Fruit fly (Drosophila melanogaster) whole organism, pupa: Measurements from ENCODE around the gene CG42585.
"Not testable (repeated sequence)": the region's sequence is repeated elsewhere in the genome, so short reads cannot be mapped to it uniquely, and the experiment has no call there.

Experiments used
- CG10348 ChIP-seq: fragments of 200-800 bp; sonication (Bioruptor generic); IDR thresholded peaks from 2 replicates; pipeline ENCODE4 v1.3.6; 2022; ENCODE audit warnings: missing biosample characterization, missing genetic modification characterization
- CG12605 ChIP-seq: fragments of 200-800 bp; sonication (Bioruptor generic); IDR thresholded peaks from 2 replicates; pipeline ENCODE4 v1.3.6; 2022; ENCODE audit warnings: missing biosample characterization, missing genetic modification characterization
- CG13204 ChIP-seq: fragments of 200-800 bp; sonication (Bioruptor generic); optimal IDR thresholded peaks from 2 replicates; lab custom pipeline; 2018; ENCODE audit warnings: missing biosample characterization, mild to moderate bottlenecking, missing genetic modification characterization, moderate library complexity
- CG14655 ChIP-seq: fragments of 200-800 bp; sonication (Bioruptor generic); optimal IDR thresholded peaks from 3 replicates; lab custom pipeline; 2017; ENCODE audit warnings: mild to moderate bottlenecking, missing biosample characterization, missing genetic modification reagents, missing genetic modification characterization
- CG15710 ChIP-seq: fragments of 200-800 bp; sonication (Bioruptor generic); optimal IDR thresholded peaks from 2 replicates; lab custom pipeline; 2018; ENCODE audit warnings: missing biosample characterization, mild to moderate bottlenecking, missing genetic modification characterization, moderate library complexity
- CG17806 ChIP-seq: fragments of 200-800 bp; sonication (Bioruptor generic); optimal IDR thresholded peaks from 2 replicates; lab custom pipeline; 2018; ENCODE audit warnings: missing biosample characterization, mild to moderate bottlenecking, missing genetic modification characterization, moderate library complexity
- CG32121 ChIP-seq: fragments of 200-800 bp; sonication (Bioruptor generic); IDR thresholded peaks from 2 replicates; pipeline ENCODE4 v1.3.6; 2022; ENCODE audit warnings: missing biosample characterization, missing genetic modification characterization
- CG34367 ChIP-seq: fragments of 200-800 bp; sonication (Bioruptor generic); optimal IDR thresholded peaks from 2 replicates; lab custom pipeline; 2018; ENCODE audit warnings: missing biosample characterization, mild to moderate bottlenecking, missing genetic modification characterization
- CG4496 ChIP-seq: fragments of 200-800 bp; sonication (Bioruptor generic); IDR thresholded peaks from 3 replicates; pipeline ENCODE4 v1.3.6; 2022; ENCODE audit warnings: missing biosample characterization, missing genetic modification characterization
- CG8159 ChIP-seq: fragments of 200-800 bp; sonication (Bioruptor generic); optimal IDR thresholded peaks from 3 replicates; lab custom pipeline; 2018; ENCODE audit warnings: missing biosample characterization, mild to moderate bottlenecking, missing genetic modification characterization, moderate library complexity
- CG8301 ChIP-seq: fragments of 200-800 bp; sonication (Bioruptor generic); optimal IDR thresholded peaks from 2 replicates; lab custom pipeline; 2018; ENCODE audit warnings: missing biosample characterization, mild to moderate bottlenecking, missing genetic modification characterization
- CG9948 ChIP-seq: fragments of 200-800 bp; sonication (Bioruptor generic); optimal IDR thresholded peaks from 2 replicates; lab custom pipeline; 2018; ENCODE audit warnings: missing biosample characterization, mild to moderate bottlenecking, missing genetic modification characterization, moderate library complexity
- D1 ChIP-seq: fragments of 200-800 bp; sonication (Bioruptor generic); optimal IDR thresholded peaks from 2 replicates; lab custom pipeline; 2018; ENCODE audit warnings: missing biosample characterization, mild to moderate bottlenecking, missing genetic modification characterization, moderate library complexity
- EcR ChIP-seq: fragments of 200-800 bp; sonication (Bioruptor generic); optimal IDR thresholded peaks from 3 replicates; lab custom pipeline; 2019; ENCODE audit warnings: missing biosample characterization, missing genetic modification characterization, mild to moderate bottlenecking, moderate library complexity, missing genetic modification reagents
- Ets98B ChIP-seq: fragments of 200-800 bp; sonication (Bioruptor generic); IDR thresholded peaks from 2 replicates; pipeline ENCODE4 v1.3.6; 2022; ENCODE audit warnings: missing biosample characterization, missing genetic modification characterization
- Pif1A ChIP-seq: fragments of 200-800 bp; sonication (Bioruptor generic); optimal IDR thresholded peaks from 3 replicates; lab custom pipeline; 2016; ENCODE audit warnings: missing biosample characterization, missing genetic modification characterization
- Pif1B ChIP-seq: fragments of 200-800 bp; sonication (Bioruptor generic); optimal IDR thresholded peaks from 3 replicates; lab custom pipeline; 2016; ENCODE audit warnings: missing biosample characterization, missing genetic modification characterization
- Snoo ChIP-seq: fragments of 200-800 bp; sonication (Bioruptor generic); optimal IDR thresholded peaks from 3 replicates; lab custom pipeline; 2017; ENCODE audit warnings: missing biosample characterization, mild to moderate bottlenecking, missing genetic modification characterization, inconsistent platforms
- fd96Ca ChIP-seq: fragments of 200-800 bp; sonication (Bioruptor generic); IDR thresholded peaks from 3 replicates; pipeline ENCODE4 v1.3.6; 2022; ENCODE audit warnings: missing biosample characterization, missing genetic modification characterization
- gl ChIP-seq: fragments of 200-800 bp; sonication (Bioruptor generic); optimal IDR thresholded peaks from 2 replicates; lab custom pipeline; 2018; ENCODE audit warnings: missing biosample characterization, mild to moderate bottlenecking, missing genetic modification characterization
- rn ChIP-seq: fragments of 200-800 bp; sonication (Bioruptor generic); IDR thresholded peaks from 2 replicates; pipeline ENCODE4 v1.3.6; 2022; ENCODE audit warnings: missing biosample characterization, missing genetic modification characterization

The CG42585 gene

DNA sequence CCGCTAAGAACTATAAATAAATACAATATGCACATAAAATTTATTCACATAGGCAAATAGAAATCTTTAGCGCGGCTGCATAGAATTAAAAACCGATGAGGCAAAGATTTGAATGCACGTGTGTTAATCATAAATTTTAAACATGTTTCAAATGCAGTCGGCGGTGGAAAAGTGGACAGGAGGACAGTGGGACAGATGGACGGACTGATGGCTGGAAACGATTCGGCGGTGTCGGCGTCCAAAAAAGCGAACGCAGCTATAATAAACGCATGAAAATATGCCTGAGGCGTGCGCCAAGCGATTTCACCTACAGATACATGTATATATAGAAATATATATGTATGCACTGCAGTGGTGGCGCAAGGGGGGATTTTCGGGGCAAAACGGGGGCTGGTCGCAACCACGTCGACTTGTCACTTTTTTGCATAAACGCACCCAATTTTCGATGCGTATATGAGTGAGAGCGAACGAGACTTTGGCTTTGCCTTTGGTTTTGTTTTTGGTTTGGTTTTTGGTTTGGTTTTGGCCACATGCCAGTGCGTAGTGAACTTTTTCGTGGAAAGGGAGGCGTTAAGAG, 40.1 kb upstream of the CG42585 start:
- TF ChIP-seq CG12605 = no peak
- peak; percentile 74 for TF ChIP-seq CG32121 (GFP tag; lab: Robert Waterston, UW)
- TF ChIP-seq D1 (tag; lab: Kevin White, UChicago) = no peak
- 0 out of 3 replicates have a peak, but pooled peaks have one; percentile 27 for TF ChIP-seq CG4496 (GFP tag; lab: Robert Waterston, UW)
- TF ChIP-seq Ets98B = peak; percentile 20; the same call in 1 of the 2 replicates

DNA sequence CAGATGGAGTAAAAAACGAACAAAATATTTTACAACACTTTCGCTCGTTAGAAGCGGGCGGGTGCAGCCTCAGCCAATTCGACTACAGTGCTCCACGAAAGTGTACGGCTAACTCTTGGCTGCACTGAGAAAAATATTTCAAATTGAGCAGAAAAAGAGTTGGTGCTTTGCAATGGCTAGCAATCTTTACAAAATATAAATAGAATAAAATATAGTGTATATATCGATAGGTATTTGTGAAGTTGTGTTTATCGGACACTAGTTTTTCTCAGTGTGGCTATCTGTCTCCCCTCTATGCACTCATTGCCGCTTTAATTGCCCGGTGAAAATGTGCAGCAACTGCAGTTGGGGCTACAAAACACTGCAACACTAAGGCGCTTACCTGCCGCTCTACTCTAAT, 38.2 kb upstream of the CG42585 start:
- no peak for TF ChIP-seq CG13204 (GFP tag; lab: Kevin White, UChicago)
- TF ChIP-seq CG34367 (tag; lab: Kevin White, UChicago) = no peak
- no peak for TF ChIP-seq Pif1B (GFP tag; lab: Kevin White, UChicago)
- TF ChIP-seq CG4496 (GFP tag; lab: Robert Waterston, UW) = no peak
- TF ChIP-seq CG9948 = no peak
- TF ChIP-seq CG8159 (tag; lab: Kevin White, UChicago) = no peak
- TF ChIP-seq CG14655 (GFP tag; lab: Kevin White, UChicago) = no peak
- TF ChIP-seq EcR = no peak
- TF ChIP-seq Snoo (tag; lab: Kevin White, UChicago) = no peak
- no peak for TF ChIP-seq CG15710 (tag; lab: Kevin White, UChicago)
- peak; percentile 65 for TF ChIP-seq CG12605
- TF ChIP-seq CG10348 (GFP tag; lab: Robert Waterston, UW) = peak; percentile 60
- peak; percentile 55 for TF ChIP-seq Pif1A
- no peak for TF ChIP-seq CG8301 (tag; lab: Kevin White, UChicago)
- no peak for TF ChIP-seq D1 (tag; lab: Kevin White, UChicago)

DNA sequence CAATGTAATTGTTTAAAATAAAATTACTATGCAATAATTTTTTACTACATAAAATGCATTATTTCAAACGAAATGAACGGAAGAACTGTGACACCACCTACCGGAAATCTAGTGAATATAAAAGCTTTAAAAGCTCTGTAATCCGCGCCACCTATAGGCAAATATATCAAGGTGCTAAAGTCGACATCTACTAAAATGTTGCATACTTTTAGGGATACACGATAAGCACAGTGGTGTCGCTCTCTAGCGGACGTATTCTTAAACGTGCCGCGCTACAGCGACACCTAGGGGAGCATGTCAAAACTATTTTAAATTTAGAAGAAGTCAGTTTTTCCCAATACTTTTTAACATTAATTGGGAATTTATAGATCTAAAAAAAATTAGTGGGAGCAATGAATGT, 33.5 kb upstream of the CG42585 start:
- TF ChIP-seq Pif1B (GFP tag; lab: Kevin White, UChicago) = no peak
- TF ChIP-seq D1 (tag; lab: Kevin White, UChicago) = peak; percentile 82
- TF ChIP-seq CG8301 (tag; lab: Kevin White, UChicago) = no peak
- TF ChIP-seq CG4496 (GFP tag; lab: Robert Waterston, UW) = peak; percentile 77; the same call in 2 of the 3 replicates
- no peak for TF ChIP-seq CG15710 (tag; lab: Kevin White, UChicago)
- TF ChIP-seq EcR = no peak
- TF ChIP-seq Pif1A = no peak
- no peak for TF ChIP-seq CG9948
- TF ChIP-seq CG14655 (GFP tag; lab: Kevin White, UChicago) = no peak
- 0 out of 2 replicates have a peak, but pooled peaks have one; percentile 22 for TF ChIP-seq rn (GFP tag; lab: Robert Waterston, UW)
- no peak for TF ChIP-seq CG32121 (GFP tag; lab: Robert Waterston, UW)
- TF ChIP-seq CG12605 = no peak
- TF ChIP-seq gl (tag; lab: Kevin White, UChicago) = no peak
- TF ChIP-seq Ets98B = no peak
- TF ChIP-seq Snoo (tag; lab: Kevin White, UChicago) = peak; percentile 47
- TF ChIP-seq CG13204 (GFP tag; lab: Kevin White, UChicago) = no peak
- no peak for TF ChIP-seq CG8159 (tag; lab: Kevin White, UChicago)
- TF ChIP-seq CG17806 (tag; lab: Kevin White, UChicago) = no peak
- no peak for TF ChIP-seq CG10348 (GFP tag; lab: Robert Waterston, UW)
- TF ChIP-seq fd96Ca (GFP tag; lab: Robert Waterston, UW) = no peak
- TF ChIP-seq CG34367 (tag; lab: Kevin White, UChicago) = no peak

DNA sequence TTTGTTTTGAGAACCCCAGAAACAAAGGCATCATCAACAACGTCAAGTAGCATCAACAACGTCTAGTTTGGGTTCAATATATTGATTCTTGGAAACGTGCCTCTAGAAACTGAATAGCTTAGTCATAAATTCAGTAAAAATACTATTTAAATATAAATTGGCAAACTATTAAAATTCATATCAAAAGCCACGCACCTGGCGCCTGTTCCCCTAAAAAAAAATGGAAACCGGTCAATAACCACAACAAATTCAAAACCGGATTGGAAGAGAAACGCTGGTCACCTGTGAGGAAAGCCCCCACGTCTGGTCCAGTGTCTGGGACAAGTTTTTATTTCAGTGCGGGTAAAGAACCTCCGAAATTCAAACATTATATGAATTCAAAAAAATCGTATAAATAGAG, 27.5 kb upstream of the CG42585 start, which contains the start of gene CG15282:
Gene CG15282 (plus strand): TSS at position 227 of the 400 bp plus-strand sequence.
- TF ChIP-seq CG13204 (GFP tag; lab: Kevin White, UChicago) (no peak), Snoo (tag; lab: Kevin White, UChicago) (peak; percentile 54)

dm6 chr2L:14713467-14713866, 26.2 kb upstream of the CG42585 start, which contains the start of gene CG34165:
CG34165 (plus strand) TSS chr2L:14713750.
- no peak for TF ChIP-seq Pif1B (GFP tag; lab: Kevin White, UChicago)
- no peak for TF ChIP-seq EcR
- peak; percentile 44; the same call in 1 of the 3 replicates for TF ChIP-seq CG4496 (GFP tag; lab: Robert Waterston, UW)
- TF ChIP-seq gl (tag; lab: Kevin White, UChicago) = no peak

- TF ChIP-seq Pif1A (no peak), Ets98B (no peak)
These were observed 9.6 kb upstream of the CG42585 start, which contains the start of gene CG42685 for dm6 chr2L:14730077-14730476. CG42685 (minus strand) TSS chr2L:14730177.

dm6 chr2L:14735543-14735942, 4.2 kb upstream of the CG42585 start, which contains the start of gene CG31835:
CG31835 (plus strand) TSS chr2L:14735843.
- TF ChIP-seq CG13204 (GFP tag; lab: Kevin White, UChicago); CG4496 (GFP tag; lab: Robert Waterston, UW); fd96Ca (GFP tag; lab: Robert Waterston, UW): not testable (repeated sequence)
